Fruit fly (Drosophila melanogaster): ENCODE results near the gene CG14052.

dm6 chrX:2249763-2250162 lies 26.2 kb downstream of the CG14052 start, which contains the start of gene crn:
- TF ChIP-seq CG7101 (tag; optimal IDR thresholded peaks at IDR 0.05) (no peak), kay (GFP tag; ENCODE audit: borderline replicate concordance) (no peak), Hr96 (GFP tag; optimal IDR thresholded peaks at IDR 0.05) (no peak), pad (GFP tag; optimal IDR thresholded peaks at IDR 0.05) (no peak), CG14711 (tag; optimal IDR thresholded peaks at IDR 0.05) (no peak), ovo (GFP tag; optimal IDR thresholded peaks at IDR 0.05) (no peak), CG11617 (GFP tag; optimal IDR thresholded peaks at IDR 0.05) (no peak), cic (GFP tag; optimal IDR thresholded peaks at IDR 0.05) (no peak), Mnt (GFP tag; optimal IDR thresholded peaks at IDR 0.05) (peak; percentile 5), CG1620 (GFP tag; optimal IDR thresholded peaks at IDR 0.05) (no peak), Crg-1 (GFP tag; optimal IDR thresholded peaks at IDR 0.05) (no peak)

Data from whole organism, adult.